Worm (Caenorhabditis elegans): ENCODE measurements around the gene C52D10.3.
A peak's percentile ranks its signal among the peaks of the same experiment; 100 is the strongest.

C52D10.3 gene

ce11 chrIV:17232899-17233298, 56.6 kb downstream of the C52D10.3 start:
- TF ChIP-seq aha-1 (tag), result no peak
- TF ChIP-seq ces-1 (GFP tag; optimal IDR thresholded peaks at IDR 0.05), result peak; percentile 41

ce11 chrIV:17233494-17233893, 57.2 kb downstream of the C52D10.3 start:
- TF ChIP-seq ces-1 (GFP tag; optimal IDR thresholded peaks at IDR 0.05) (peak; percentile 77), unc-130 (GFP tag; optimal IDR thresholded peaks at IDR 0.05) (no peak), nhr-76 (tag; optimal IDR thresholded peaks at IDR 0.05) (no peak), unc-62 (GFP tag; optimal IDR thresholded peaks at IDR 0.05 in 1 of 2) (no peak), unc-62 (tag; optimal IDR thresholded peaks at IDR 0.05) (no peak), ctbp-1 (GFP tag; IDR thresholded peaks at IDR 0.05) (no peak), fkh-10 (GFP tag; optimal IDR thresholded peaks at IDR 0.05) (peak; percentile 75), egl-43 (GFP tag; IDR thresholded peaks at IDR 0.05) (no peak), ztf-7 (tag; optimal IDR thresholded peaks at IDR 0.05) (no peak)

ce11 chrIV:17237029-17237428, 60.8 kb downstream of the C52D10.3 start:
- TF ChIP-seq aha-1 (tag) (no peak), mes-2 (tag; optimal IDR thresholded peaks at IDR 0.05; ENCODE audit: poor library complexity, severe bottlenecking) (no peak), ceh-44 (GFP tag; IDR thresholded peaks at IDR 0.05) (no peak), fkh-10 (GFP tag; optimal IDR thresholded peaks at IDR 0.05) (peak; percentile 64), lim-7 (GFP tag; IDR thresholded peaks at IDR 0.05) (no peak), ceh-82 (tag; optimal IDR thresholded peaks at IDR 0.05) (no peak), saeg-2 (GFP tag; IDR thresholded peaks at IDR 0.05) (no peak), dve-1 (tag; optimal IDR thresholded peaks at IDR 0.05; ENCODE audit: insufficient read depth) (no peak)

- TF ChIP-seq zag-1 (tag; optimal IDR thresholded peaks at IDR 0.05) (no peak), ces-1 (GFP tag; optimal IDR thresholded peaks at IDR 0.05) (peak; percentile 17)
Observed at ce11 chrIV:17238951-17239350, 62.7 kb downstream of the C52D10.3 start.

Data from whole organism, L4 larva.